Fruit fly (Drosophila melanogaster) whole organism, pupa: Measurements from ENCODE around the gene alpha-Est4.

Experiments
- CG10348 ChIP-seq: fragments of 200-800 bp; sonication (Bioruptor generic); IDR thresholded peaks from 2 replicates; pipeline ENCODE4 v1.3.6; 2022; ENCODE audit warnings: missing biosample characterization, missing genetic modification characterization
- CG12605 ChIP-seq: fragments of 200-800 bp; sonication (Bioruptor generic); IDR thresholded peaks from 2 replicates; pipeline ENCODE4 v1.3.6; 2022; ENCODE audit warnings: missing biosample characterization, missing genetic modification characterization
- CG13204 ChIP-seq: fragments of 200-800 bp; sonication (Bioruptor generic); optimal IDR thresholded peaks from 2 replicates; lab custom pipeline; 2018; ENCODE audit warnings: missing biosample characterization, mild to moderate bottlenecking, missing genetic modification characterization, moderate library complexity
- CG17806 ChIP-seq: fragments of 200-800 bp; sonication (Bioruptor generic); optimal IDR thresholded peaks from 2 replicates; lab custom pipeline; 2018; ENCODE audit warnings: missing biosample characterization, mild to moderate bottlenecking, missing genetic modification characterization, moderate library complexity
- CG8159 ChIP-seq: fragments of 200-800 bp; sonication (Bioruptor generic); optimal IDR thresholded peaks from 3 replicates; lab custom pipeline; 2018; ENCODE audit warnings: missing biosample characterization, mild to moderate bottlenecking, missing genetic modification characterization, moderate library complexity
- CG8301 ChIP-seq: fragments of 200-800 bp; sonication (Bioruptor generic); optimal IDR thresholded peaks from 2 replicates; lab custom pipeline; 2018; ENCODE audit warnings: missing biosample characterization, mild to moderate bottlenecking, missing genetic modification characterization
- D1 ChIP-seq: fragments of 200-800 bp; sonication (Bioruptor generic); optimal IDR thresholded peaks from 2 replicates; lab custom pipeline; 2018; ENCODE audit warnings: missing biosample characterization, mild to moderate bottlenecking, missing genetic modification characterization, moderate library complexity
- Ets98B ChIP-seq: fragments of 200-800 bp; sonication (Bioruptor generic); IDR thresholded peaks from 2 replicates; pipeline ENCODE4 v1.3.6; 2022; ENCODE audit warnings: missing biosample characterization, missing genetic modification characterization
- Pif1A ChIP-seq: fragments of 200-800 bp; sonication (Bioruptor generic); optimal IDR thresholded peaks from 3 replicates; lab custom pipeline; 2016; ENCODE audit warnings: missing biosample characterization, missing genetic modification characterization
- Pif1B ChIP-seq: fragments of 200-800 bp; sonication (Bioruptor generic); optimal IDR thresholded peaks from 3 replicates; lab custom pipeline; 2016; ENCODE audit warnings: missing biosample characterization, missing genetic modification characterization
- rn ChIP-seq: fragments of 200-800 bp; sonication (Bioruptor generic); IDR thresholded peaks from 2 replicates; pipeline ENCODE4 v1.3.6; 2022; ENCODE audit warnings: missing biosample characterization, missing genetic modification characterization

DNA sequence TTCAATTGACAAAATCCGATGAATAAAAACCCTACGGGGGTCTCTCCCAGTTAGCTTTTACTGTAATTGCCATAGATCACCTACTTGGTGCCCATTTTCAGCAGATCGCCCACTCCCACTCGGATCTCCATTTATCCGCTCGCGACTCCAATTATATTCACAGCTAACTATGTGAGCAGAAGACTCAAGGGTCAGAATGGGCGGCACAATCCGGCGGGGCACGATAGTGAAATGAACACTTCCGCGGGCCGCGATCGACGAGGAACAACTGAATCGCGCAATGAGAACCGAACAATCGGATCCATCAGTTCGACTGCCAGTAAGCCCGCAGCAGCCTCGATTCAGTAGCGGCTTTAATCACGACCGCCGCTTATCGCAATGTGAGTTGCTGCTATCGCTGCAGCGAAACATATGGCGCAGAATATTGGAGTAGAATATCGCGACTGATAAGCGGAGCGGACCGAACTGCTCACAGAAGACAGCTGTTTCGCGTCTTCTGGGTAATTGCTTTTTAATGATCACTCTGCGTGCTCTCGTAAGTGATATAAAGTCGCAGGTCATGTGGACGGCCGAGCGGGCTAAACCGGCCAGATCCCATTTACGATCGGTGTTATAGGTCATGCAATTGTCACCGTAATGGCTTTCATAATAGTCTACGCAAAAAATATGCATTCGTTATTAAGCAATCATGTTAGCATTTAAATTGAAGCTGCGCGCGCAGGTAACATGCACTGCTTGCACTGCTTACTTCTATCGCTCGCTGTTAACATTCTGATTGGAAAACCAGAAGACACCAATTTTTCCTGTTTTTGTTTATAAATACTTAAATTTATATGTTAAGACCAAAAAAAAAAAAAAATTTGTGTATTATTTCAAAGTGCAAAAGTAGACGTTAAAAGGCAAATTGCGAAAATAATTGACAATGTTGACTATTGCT, 10.7 kb upstream of the alpha-Est4 start, which contains the start of gene alpha-Est1:
- no peak for TF ChIP-seq D1 (tag; lab: Kevin White, UChicago)
- no peak for TF ChIP-seq CG12605 (GFP tag; lab: Robert Waterston, UW)
- peak; percentile 24; the same call in 1 of the 2 replicates for TF ChIP-seq Ets98B (GFP tag; lab: Robert Waterston, UW)
- TF ChIP-seq CG8159 (tag; lab: Kevin White, UChicago): no peak
- TF ChIP-seq Pif1A (GFP tag; lab: Kevin White, UChicago): no peak
- no peak for TF ChIP-seq CG17806
- no peak for TF ChIP-seq CG8301 (tag; lab: Kevin White, UChicago)
- TF ChIP-seq CG10348 (GFP tag; lab: Robert Waterston, UW): no peak
- no peak for TF ChIP-seq rn (GFP tag; lab: Robert Waterston, UW)
- no peak for TF ChIP-seq Pif1B (GFP tag; lab: Kevin White, UChicago)
- no peak for TF ChIP-seq CG13204 (GFP tag; lab: Kevin White, UChicago)
